Worm (Caenorhabditis elegans) whole organism, L4 larva: ENCODE measurements around the gene mes-6.
"Not testable (repeated sequence)": the region's sequence is repeated elsewhere in the genome, so short reads cannot be mapped to it uniquely, and the experiment has no call there.

ENCODE experiments used
- lim-7 ChIP-seq: fragments of 200-800 bp; sonication (Bioruptor generic); IDR thresholded peaks from 2 replicates; pipeline ENCODE4 v1.3.6; 2022; ENCODE audit warnings: missing genetic modification characterization, missing compliant biosample characterization
- mep-1 ChIP-seq: fragments of 150-350 bp; sonication (generic microtip); optimal IDR thresholded peaks from 3 replicates; lab custom pipeline; 2014; ENCODE audit warnings: missing biosample characterization, missing genetic modification characterization
- nhr-76 ChIP-seq: fragments of 150-350 bp; optimal IDR thresholded peaks from 2 replicates; lab custom pipeline; 2014; ENCODE audit warnings: missing biosample characterization, missing genetic modification characterization

DNA sequence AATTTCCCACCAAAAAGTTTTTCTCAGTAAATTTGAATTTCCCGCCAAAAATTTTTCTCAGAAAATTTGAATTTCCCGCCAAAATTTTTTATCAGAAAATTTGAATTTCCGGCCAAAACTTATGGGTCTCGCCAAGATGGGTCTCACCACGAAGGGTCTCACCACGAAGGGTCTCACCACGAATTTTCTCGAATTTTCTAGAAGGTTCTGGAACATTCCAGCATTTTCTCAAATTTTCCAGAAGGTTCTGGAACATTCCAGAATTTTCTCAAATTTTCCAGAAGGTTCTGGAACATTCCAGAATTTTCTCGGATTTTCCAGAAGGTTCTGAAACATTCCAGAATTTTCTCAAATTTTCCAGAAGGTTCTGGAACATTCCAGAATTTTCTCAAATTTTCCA, 43.7 kb upstream of the mes-6 start:
- not testable (repeated sequence) for TF ChIP-seq lim-7 (GFP tag; lab: Robert Waterston, UW); nhr-76 (tag; lab: Kevin White, UChicago); mep-1
